Fruit fly (Drosophila melanogaster): ENCODE measurements around the gene BORCS6.

DNA sequence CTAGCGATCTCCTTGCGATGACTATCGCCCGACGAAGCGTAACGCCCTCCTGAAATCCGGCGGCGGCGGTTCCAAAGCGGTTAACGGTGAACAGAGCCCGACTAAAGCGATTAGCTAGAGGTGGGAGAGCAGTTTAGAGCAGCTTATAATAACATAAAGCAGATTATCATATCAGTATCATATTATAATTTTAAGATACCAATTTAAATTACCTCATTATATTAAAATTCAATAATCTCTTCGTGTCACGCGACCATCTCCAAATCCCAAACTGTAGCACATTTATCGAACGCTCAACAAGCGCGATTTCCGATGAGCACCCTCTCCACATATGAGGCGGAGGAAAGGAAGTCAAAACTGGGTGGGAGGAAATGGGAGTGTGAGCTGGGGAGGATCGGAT is 6.8 kb upstream of the BORCS6 start:
- TF ChIP-seq CG5204 (GFP tag; optimal IDR thresholded peaks at IDR 0.05) (no peak), tj (GFP tag; optimal IDR thresholded peaks at IDR 0.05) (no peak), bab1 (GFP tag; optimal IDR thresholded peaks at IDR 0.05) (no peak), kay (GFP tag; ENCODE audit: borderline replicate concordance) (no peak), ovo (GFP tag; optimal IDR thresholded peaks at IDR 0.05) (no peak), CG7045 (GFP tag; optimal IDR thresholded peaks at IDR 0.05) (no peak), CG11617 (GFP tag; optimal IDR thresholded peaks at IDR 0.05) (no peak)

All from whole organism, adult.